Fruit fly (Drosophila melanogaster) whole organism, pupa: ENCODE measurements around the gene CG17328.

Source experiments
- CG10348 ChIP-seq: fragments of 200-800 bp; sonication (Bioruptor generic); IDR thresholded peaks from 2 replicates; pipeline ENCODE4 v1.3.6; 2022; ENCODE audit warnings: missing biosample characterization, missing genetic modification characterization
- CG12605 ChIP-seq: fragments of 200-800 bp; sonication (Bioruptor generic); IDR thresholded peaks from 2 replicates; pipeline ENCODE4 v1.3.6; 2022; ENCODE audit warnings: missing biosample characterization, missing genetic modification characterization
- CG13204 ChIP-seq: fragments of 200-800 bp; sonication (Bioruptor generic); optimal IDR thresholded peaks from 2 replicates; lab custom pipeline; 2018; ENCODE audit warnings: missing biosample characterization, mild to moderate bottlenecking, missing genetic modification characterization, moderate library complexity
- CG14655 ChIP-seq: fragments of 200-800 bp; sonication (Bioruptor generic); optimal IDR thresholded peaks from 3 replicates; lab custom pipeline; 2017; ENCODE audit warnings: mild to moderate bottlenecking, missing biosample characterization, missing genetic modification reagents, missing genetic modification characterization
- CG15710 ChIP-seq: fragments of 200-800 bp; sonication (Bioruptor generic); optimal IDR thresholded peaks from 2 replicates; lab custom pipeline; 2018; ENCODE audit warnings: missing biosample characterization, mild to moderate bottlenecking, missing genetic modification characterization, moderate library complexity
- CG17806 ChIP-seq: fragments of 200-800 bp; sonication (Bioruptor generic); optimal IDR thresholded peaks from 2 replicates; lab custom pipeline; 2018; ENCODE audit warnings: missing biosample characterization, mild to moderate bottlenecking, missing genetic modification characterization, moderate library complexity
- CG32121 ChIP-seq: fragments of 200-800 bp; sonication (Bioruptor generic); IDR thresholded peaks from 2 replicates; pipeline ENCODE4 v1.3.6; 2022; ENCODE audit warnings: missing biosample characterization, missing genetic modification characterization
- CG34367 ChIP-seq: fragments of 200-800 bp; sonication (Bioruptor generic); optimal IDR thresholded peaks from 2 replicates; lab custom pipeline; 2018; ENCODE audit warnings: missing biosample characterization, mild to moderate bottlenecking, missing genetic modification characterization
- CG4496 ChIP-seq: fragments of 200-800 bp; sonication (Bioruptor generic); IDR thresholded peaks from 3 replicates; pipeline ENCODE4 v1.3.6; 2022; ENCODE audit warnings: missing biosample characterization, missing genetic modification characterization
- CG8159 ChIP-seq: fragments of 200-800 bp; sonication (Bioruptor generic); optimal IDR thresholded peaks from 3 replicates; lab custom pipeline; 2018; ENCODE audit warnings: missing biosample characterization, mild to moderate bottlenecking, missing genetic modification characterization, moderate library complexity
- CG8301 ChIP-seq: fragments of 200-800 bp; sonication (Bioruptor generic); optimal IDR thresholded peaks from 2 replicates; lab custom pipeline; 2018; ENCODE audit warnings: missing biosample characterization, mild to moderate bottlenecking, missing genetic modification characterization
- CG9948 ChIP-seq: fragments of 200-800 bp; sonication (Bioruptor generic); optimal IDR thresholded peaks from 2 replicates; lab custom pipeline; 2018; ENCODE audit warnings: missing biosample characterization, mild to moderate bottlenecking, missing genetic modification characterization, moderate library complexity
- D1 ChIP-seq: fragments of 200-800 bp; sonication (Bioruptor generic); optimal IDR thresholded peaks from 2 replicates; lab custom pipeline; 2018; ENCODE audit warnings: missing biosample characterization, mild to moderate bottlenecking, missing genetic modification characterization, moderate library complexity
- EcR ChIP-seq: fragments of 200-800 bp; sonication (Bioruptor generic); optimal IDR thresholded peaks from 3 replicates; lab custom pipeline; 2019; ENCODE audit warnings: missing biosample characterization, missing genetic modification characterization, mild to moderate bottlenecking, moderate library complexity, missing genetic modification reagents
- Ets98B ChIP-seq: fragments of 200-800 bp; sonication (Bioruptor generic); IDR thresholded peaks from 2 replicates; pipeline ENCODE4 v1.3.6; 2022; ENCODE audit warnings: missing biosample characterization, missing genetic modification characterization
- Pif1A ChIP-seq: fragments of 200-800 bp; sonication (Bioruptor generic); optimal IDR thresholded peaks from 3 replicates; lab custom pipeline; 2016; ENCODE audit warnings: missing biosample characterization, missing genetic modification characterization
- Pif1B ChIP-seq: fragments of 200-800 bp; sonication (Bioruptor generic); optimal IDR thresholded peaks from 3 replicates; lab custom pipeline; 2016; ENCODE audit warnings: missing biosample characterization, missing genetic modification characterization
- Snoo ChIP-seq: fragments of 200-800 bp; sonication (Bioruptor generic); optimal IDR thresholded peaks from 3 replicates; lab custom pipeline; 2017; ENCODE audit warnings: missing biosample characterization, mild to moderate bottlenecking, missing genetic modification characterization, inconsistent platforms
- fd96Ca ChIP-seq: fragments of 200-800 bp; sonication (Bioruptor generic); IDR thresholded peaks from 3 replicates; pipeline ENCODE4 v1.3.6; 2022; ENCODE audit warnings: missing biosample characterization, missing genetic modification characterization
- gl ChIP-seq: fragments of 200-800 bp; sonication (Bioruptor generic); optimal IDR thresholded peaks from 2 replicates; lab custom pipeline; 2018; ENCODE audit warnings: missing biosample characterization, mild to moderate bottlenecking, missing genetic modification characterization
- rn ChIP-seq: fragments of 200-800 bp; sonication (Bioruptor generic); IDR thresholded peaks from 2 replicates; pipeline ENCODE4 v1.3.6; 2022; ENCODE audit warnings: missing biosample characterization, missing genetic modification characterization

The CG17328 gene

dm6 chr2L:16275809-16276178 lies 23.9 kb upstream of the CG17328 start:
- peak; percentile 67 for TF ChIP-seq CG8159
- peak; percentile 65; the same call in 2 of the 3 replicates for TF ChIP-seq fd96Ca
- peak; percentile 34 for TF ChIP-seq Pif1B (GFP tag; lab: Kevin White, UChicago)
- no peak; the same call in 1 of the 2 replicates for TF ChIP-seq CG10348 (GFP tag; lab: Robert Waterston, UW)
- TF ChIP-seq gl (tag; lab: Kevin White, UChicago), result no peak
- no peak for TF ChIP-seq D1
- no peak for TF ChIP-seq CG13204 (GFP tag; lab: Kevin White, UChicago)
- TF ChIP-seq CG34367, result peak; percentile 7
- peak; percentile 68 for TF ChIP-seq Pif1A
- peak; percentile 49 for TF ChIP-seq CG9948 (tag; lab: Kevin White, UChicago)
- peak; percentile 66 for TF ChIP-seq Ets98B (GFP tag; lab: Robert Waterston, UW)
- peak; percentile 32 for TF ChIP-seq CG15710 (tag; lab: Kevin White, UChicago)
- TF ChIP-seq CG8301, result peak; percentile 71
- peak; percentile 89 for TF ChIP-seq EcR (GFP tag; lab: Kevin White, UChicago)
- TF ChIP-seq CG4496 (GFP tag; lab: Robert Waterston, UW), result peak; percentile 82
- peak; percentile 71 for TF ChIP-seq CG14655 (GFP tag; lab: Kevin White, UChicago)
- TF ChIP-seq rn (GFP tag; lab: Robert Waterston, UW), result 0 out of 2 replicates have a peak, but pooled peaks have one; percentile 40
- TF ChIP-seq CG12605 (GFP tag; lab: Robert Waterston, UW), result no peak
- peak; percentile 15 for TF ChIP-seq Snoo (tag; lab: Kevin White, UChicago)
- TF ChIP-seq CG32121, result peak; percentile 79; the same call in 1 of the 2 replicates
- TF ChIP-seq CG17806 (tag; lab: Kevin White, UChicago), result peak; percentile 51

- TF ChIP-seq CG8159, result no peak
- TF ChIP-seq CG4496 (GFP tag; lab: Robert Waterston, UW), result 0 out of 3 replicates have a peak, but pooled peaks have one; percentile 35
- TF ChIP-seq CG9948 (tag; lab: Kevin White, UChicago), result no peak
- TF ChIP-seq D1, result no peak
- TF ChIP-seq Ets98B (GFP tag; lab: Robert Waterston, UW), result no peak
- no peak for TF ChIP-seq CG8301
- no peak for TF ChIP-seq CG32121
These were observed 22.9 kb upstream of the CG17328 start for dm6 chr2L:16276820-16277219.

dm6 chr2L:16277922-16278321 lies 21.8 kb upstream of the CG17328 start:
- no peak for TF ChIP-seq CG15710 (tag; lab: Kevin White, UChicago)
- no peak for TF ChIP-seq CG10348 (GFP tag; lab: Robert Waterston, UW)
- no peak for TF ChIP-seq gl (tag; lab: Kevin White, UChicago)
- TF ChIP-seq Snoo (tag; lab: Kevin White, UChicago), result no peak
- TF ChIP-seq fd96Ca, result no peak
- TF ChIP-seq CG17806 (tag; lab: Kevin White, UChicago), result no peak
- TF ChIP-seq CG13204 (GFP tag; lab: Kevin White, UChicago), result no peak
- TF ChIP-seq CG12605 (GFP tag; lab: Robert Waterston, UW), result no peak
- no peak for TF ChIP-seq CG8301
- no peak for TF ChIP-seq EcR (GFP tag; lab: Kevin White, UChicago)

- TF ChIP-seq D1 (no peak), Pif1A (no peak), CG4496 (GFP tag; lab: Robert Waterston, UW) (0 out of 3 replicates have a peak, but pooled peaks have one; percentile 39), CG9948 (tag; lab: Kevin White, UChicago) (no peak), CG17806 (tag; lab: Kevin White, UChicago) (no peak), Ets98B (GFP tag; lab: Robert Waterston, UW) (no peak), CG8159 (no peak), CG13204 (GFP tag; lab: Kevin White, UChicago) (peak; percentile 80), CG32121 (no peak), gl (tag; lab: Kevin White, UChicago) (no peak), CG15710 (tag; lab: Kevin White, UChicago) (no peak), CG12605 (GFP tag; lab: Robert Waterston, UW) (no peak), CG10348 (GFP tag; lab: Robert Waterston, UW) (no peak), CG14655 (GFP tag; lab: Kevin White, UChicago) (no peak), Snoo (tag; lab: Kevin White, UChicago) (no peak), fd96Ca (no peak)
These were observed 20.9 kb upstream of the CG17328 start for dm6 chr2L:16278842-16279241.

dm6 chr2L:16279774-16280252 lies 19.9 kb upstream of the CG17328 start:
- TF ChIP-seq fd96Ca (peak; percentile 40; the same call in 1 of the 3 replicates), Pif1A (peak; percentile 88), Pif1B (GFP tag; lab: Kevin White, UChicago) (peak; percentile 80), gl (tag; lab: Kevin White, UChicago) (peak; percentile 57), CG8301 (peak; percentile 94), rn (GFP tag; lab: Robert Waterston, UW) (peak; percentile 62), CG17806 (tag; lab: Kevin White, UChicago) (peak; percentile 89), CG13204 (GFP tag; lab: Kevin White, UChicago) (peak; percentile 41), Ets98B (GFP tag; lab: Robert Waterston, UW) (peak; percentile 73), CG4496 (GFP tag; lab: Robert Waterston, UW) (peak; percentile 88), CG10348 (GFP tag; lab: Robert Waterston, UW) (peak; percentile 70; the same call in 1 of the 2 replicates), D1 (peak; percentile 92), CG8159 (peak; percentile 86), EcR (GFP tag; lab: Kevin White, UChicago) (no peak), CG12605 (GFP tag; lab: Robert Waterston, UW) (peak; percentile 67), CG15710 (tag; lab: Kevin White, UChicago) (peak; percentile 86), Snoo (tag; lab: Kevin White, UChicago) (peak; percentile 67), CG34367 (peak; percentile 85), CG14655 (GFP tag; lab: Kevin White, UChicago) (peak; percentile 95), CG9948 (tag; lab: Kevin White, UChicago) (peak; percentile 92), CG32121 (peak; percentile 86)
